Worm (Caenorhabditis elegans): ENCODE data around the gene C06B8.2.

The C06B8.2 gene

ce11 chrV:15512856-15513756 is 34.6 kb upstream of the C06B8.2 start (continued):
- TF ChIP-seq lim-7 (GFP tag; IDR thresholded peaks at IDR 0.05): no peak
- peak; percentile 17 for TF ChIP-seq F10B5.3 (tag; optimal IDR thresholded peaks at IDR 0.05)
- no peak for TF ChIP-seq hlh-11 (tag; optimal IDR thresholded peaks at IDR 0.05)
- no peak for TF ChIP-seq spr-1 (tag; optimal IDR thresholded peaks at IDR 0.05)
- TF ChIP-seq hlh-30 (tag; optimal IDR thresholded peaks at IDR 0.05; ENCODE audit: insufficient read depth): no peak
- no peak for TF ChIP-seq pqm-1 (tag; optimal IDR thresholded peaks at IDR 0.05)
- no peak for TF ChIP-seq cey-2 (tag; optimal IDR thresholded peaks at IDR 0.05; ENCODE audit: borderline replicate concordance, insufficient read depth)
- TF ChIP-seq mep-1 (tag; optimal IDR thresholded peaks at IDR 0.05): no peak
- TF ChIP-seq fkh-10 (GFP tag; optimal IDR thresholded peaks at IDR 0.05): no peak
- TF ChIP-seq F37D6.2 (tag; optimal IDR thresholded peaks at IDR 0.05): no peak
- TF ChIP-seq nhr-28 (tag; optimal IDR thresholded peaks at IDR 0.05): no peak
- peak; percentile 21 for TF ChIP-seq mes-2 (tag; optimal IDR thresholded peaks at IDR 0.05; ENCODE audit: poor library complexity, severe bottlenecking)
- TF ChIP-seq mdt-29 (GFP tag; IDR thresholded peaks at IDR 0.05): no peak

ce11 chrV:15511613-15512216 is 33.2 kb upstream of the C06B8.2 start, which contains the start of gene rpl-38:
rpl-38 (plus strand) TSS chrV:15512166.
- TF ChIP-seq hif-1 (tag; optimal IDR thresholded peaks at IDR 0.05): peak in 1 of 2 experiments; percentile 62
- peak; percentile 80 for TF ChIP-seq dpl-1 (GFP tag; optimal IDR thresholded peaks at IDR 0.05)
- peak; percentile 83 for TF ChIP-seq mep-1 (tag; optimal IDR thresholded peaks at IDR 0.05)
- no peak for TF ChIP-seq saeg-2 (GFP tag; IDR thresholded peaks at IDR 0.05)
- no peak for TF ChIP-seq madf-9 (GFP tag; conservative IDR thresholded peaks at IDR 0.05)
- no peak for TF ChIP-seq tra-1 (GFP tag; IDR thresholded peaks at IDR 0.05)
- no peak for TF ChIP-seq daf-12 (tag; optimal IDR thresholded peaks at IDR 0.05)
- TF ChIP-seq Y75B8A.6 (GFP tag; IDR thresholded peaks at IDR 0.05): no peak
- TF ChIP-seq unc-39 (tag; optimal IDR thresholded peaks at IDR 0.05): no peak
- no peak for TF ChIP-seq mdt-29 (GFP tag; IDR thresholded peaks at IDR 0.05)
- peak; percentile 44; the same call in 1 of the 2 replicates for TF ChIP-seq ctbp-1 (GFP tag; IDR thresholded peaks at IDR 0.05)
- peak; percentile 56 for TF ChIP-seq F10B5.3 (tag; optimal IDR thresholded peaks at IDR 0.05)
- no peak for TF ChIP-seq ceh-32 (tag; optimal IDR thresholded peaks at IDR 0.05; ENCODE audit: poor library complexity)
- TF ChIP-seq daf-16 (GFP tag; optimal IDR thresholded peaks at IDR 0.05): peak in 1 of 2 experiments; percentile 42
- TF ChIP-seq daf-16 (tag; optimal IDR thresholded peaks at IDR 0.05): peak; percentile 47
- TF ChIP-seq sdz-12 (GFP tag; optimal IDR thresholded peaks at IDR 0.05): no peak
- no peak for TF ChIP-seq dmd-8 (GFP tag; IDR thresholded peaks at IDR 0.05)
- peak; percentile 7 for TF ChIP-seq unc-130 (GFP tag; optimal IDR thresholded peaks at IDR 0.05)
- peak; percentile 65 for TF ChIP-seq duxl-1 (tag; optimal IDR thresholded peaks at IDR 0.05; ENCODE audit: poor library complexity)
- no peak for TF ChIP-seq skn-1 (tag; optimal IDR thresholded peaks at IDR 0.05)
- TF ChIP-seq daf-8 (GFP tag; IDR thresholded peaks at IDR 0.05): no peak
- no peak for TF ChIP-seq pqm-1 (tag; optimal IDR thresholded peaks at IDR 0.05)
- TF ChIP-seq zag-1 (tag; optimal IDR thresholded peaks at IDR 0.05): no peak
- TF ChIP-seq egl-27 (tag; optimal IDR thresholded peaks at IDR 0.05): no peak
- peak; percentile 63 for TF ChIP-seq nhr-11 (tag; optimal IDR thresholded peaks at IDR 0.05)
- TF ChIP-seq ceh-62 (tag; optimal IDR thresholded peaks at IDR 0.05): no peak
- TF ChIP-seq lin-15B (tag; optimal IDR thresholded peaks at IDR 0.05): no peak
- no peak for TF ChIP-seq spr-3 (GFP tag; optimal IDR thresholded peaks at IDR 0.05)
- TF ChIP-seq attf-4 (tag; optimal IDR thresholded peaks at IDR 0.05): no peak
- no peak for TF ChIP-seq mxl-3 (GFP tag; optimal IDR thresholded peaks at IDR 0.05)
- TF ChIP-seq nhr-42 (GFP tag; IDR thresholded peaks at IDR 0.05): no peak
- TF ChIP-seq F44E2.7 (GFP tag; IDR thresholded peaks at IDR 0.05): no peak
- no peak for TF ChIP-seq ceh-82 (tag; optimal IDR thresholded peaks at IDR 0.05)
- TF ChIP-seq lin-1 (GFP tag; IDR thresholded peaks at IDR 0.05): no peak
- TF ChIP-seq lsy-2 (tag; optimal IDR thresholded peaks at IDR 0.05): peak; percentile 95 to 99
- TF ChIP-seq mdl-1 (tag; optimal IDR thresholded peaks at IDR 0.05): no peak
- peak; percentile 70 for TF ChIP-seq dve-1 (tag; optimal IDR thresholded peaks at IDR 0.05; ENCODE audit: insufficient read depth)
- TF ChIP-seq Y5F2A.4 (GFP tag; optimal IDR thresholded peaks at IDR 0.05): no peak

Data from whole organism, L4 larva.